Worm (Caenorhabditis elegans) whole organism, L1 larva: Measurements from ENCODE around the gene msp-31.

ENCODE experiments used
- aha-1 ChIP-seq: fragments of 150-350 bp; optimal IDR thresholded peaks from 2 replicates; lab custom pipeline; 2014; ENCODE audit warnings: missing biosample characterization, missing genetic modification characterization
- ceh-88 ChIP-seq: fragments of 200-800 bp; sonication (Bioruptor generic); IDR thresholded peaks from 2 replicates; pipeline ENCODE4 v1.3.6; 2022; ENCODE audit warnings: missing genetic modification characterization, missing compliant biosample characterization
- ces-1 ChIP-seq: fragments of 150-350 bp; optimal IDR thresholded peaks from 2 replicates; lab custom pipeline; 2014; ENCODE audit warnings: missing biosample characterization, missing genetic modification reagents, missing genetic modification characterization
- dsc-1 ChIP-seq: sonication (generic microtip); optimal IDR thresholded peaks from 2 replicates; lab custom pipeline; 2016; ENCODE audit warnings: mild to moderate bottlenecking, missing genetic modification characterization, missing compliant biosample characterization
- elt-2 ChIP-seq: sonication (generic microtip); optimal IDR thresholded peaks from 2 replicates; lab custom pipeline; 2016; ENCODE audit warnings: missing genetic modification characterization, mild to moderate bottlenecking, inconsistent platforms, missing compliant biosample characterization, missing genetic modification reagents
- hlh-4 ChIP-seq: sonication (generic microtip); optimal IDR thresholded peaks from 2 replicates; lab custom pipeline; 2016; ENCODE audit warnings: mild to moderate bottlenecking, missing genetic modification characterization, missing compliant biosample characterization
- lin-14 ChIP-seq: fragments of 200-800 bp; sonication (Bioruptor generic); optimal IDR thresholded peaks from 2 replicates; lab custom pipeline; 2018; ENCODE audit warnings: mild to moderate bottlenecking, missing genetic modification characterization, moderate library complexity, missing compliant biosample characterization
- lin-39 ChIP-seq: fragments of 150-350 bp; optimal IDR thresholded peaks from 2 replicates; lab custom pipeline; 2014; ENCODE audit warnings: missing biosample characterization, missing genetic modification reagents, missing genetic modification characterization
- lir-3 ChIP-seq: sonication (generic microtip); optimal IDR thresholded peaks from 2 replicates; lab custom pipeline; 2016; ENCODE audit warnings: mild to moderate bottlenecking, missing genetic modification characterization, moderate library complexity, missing compliant biosample characterization; ENCODE audit not compliant: poor library complexity
- lsy-2 ChIP-seq, 2 experiments: fragments of 150-350 bp; optimal IDR thresholded peaks; 2 replicates each; lab custom pipeline; 2014; ENCODE audit warnings: missing biosample characterization in 2 of 2, missing genetic modification characterization in 2 of 2
- mdl-1 ChIP-seq, 2 experiments: fragments of 150-350 bp; optimal IDR thresholded peaks; 2 replicates each; lab custom pipeline; 2014 to 2017; ENCODE audit warnings: missing biosample characterization in 2 of 2, missing genetic modification characterization in 2 of 2, inconsistent platforms in 1 of 2
- nhr-237 ChIP-seq: fragments of 150-350 bp; optimal IDR thresholded peaks from 2 replicates; lab custom pipeline; 2014; ENCODE audit warnings: missing biosample characterization, missing genetic modification characterization
- nhr-76 ChIP-seq: sonication (generic microtip); optimal IDR thresholded peaks from 2 replicates; lab custom pipeline; 2017; ENCODE audit warnings: missing biosample characterization, missing genetic modification characterization
- ztf-4 ChIP-seq: fragments of 150-350 bp; optimal IDR thresholded peaks from 2 replicates; lab custom pipeline; 2014; ENCODE audit warnings: missing biosample characterization, missing genetic modification characterization

- TF ChIP-seq ces-1 (GFP tag; lab: Kevin White, UChicago) (no peak), ceh-88 (no peak), aha-1 (tag; lab: Kevin White, UChicago) (no peak), nhr-237 (tag; lab: Kevin White, UChicago) (no peak), mdl-1 (tag; optimal IDR thresholded peaks at IDR 0.05; lab: Kevin White, UChicago) (no peak), elt-2 (tag; lab: Kevin White, UChicago) (peak; percentile 50), hlh-4 (no peak), lin-39 (tag; lab: Kevin White, UChicago) (no peak), nhr-76 (no peak), lsy-2 (tag; optimal IDR thresholded peaks at IDR 0.05; lab: Kevin White, UChicago) (no peak), ztf-4 (tag; lab: Kevin White, UChicago) (no peak), lin-14 (no peak), lir-3 (no peak), dsc-1 (no peak)
Measured at ce11 chrII:4920608-4921007, 4.2 kb upstream of the msp-31 start.
